Worm (Caenorhabditis elegans) whole organism, young adult: ENCODE measurements around the gene srx-51.

Experiments
- F52B5.7 ChIP-seq: sonication (generic microtip); optimal IDR thresholded peaks from 2 replicates; lab custom pipeline; 2016; ENCODE audit warnings: mild to moderate bottlenecking, missing genetic modification characterization, missing compliant biosample characterization
- ets-4 ChIP-seq: fragments of 200-800 bp; sonication (Bioruptor generic); optimal IDR thresholded peaks from 2 replicates; lab custom pipeline; 2018; ENCODE audit warnings: mild to moderate bottlenecking, missing genetic modification characterization, missing compliant biosample characterization
- hlh-12 ChIP-seq: sonication (generic microtip); optimal IDR thresholded peaks from 2 replicates; lab custom pipeline; 2016; ENCODE audit warnings: missing genetic modification characterization, missing compliant biosample characterization
- let-526 ChIP-seq: fragments of 200-800 bp; sonication (Bioruptor generic); IDR thresholded peaks from 2 replicates; pipeline ENCODE4 v1.3.6; 2022; ENCODE audit warnings: missing genetic modification reagents, missing genetic modification characterization, missing compliant biosample characterization
- pha-4 ChIP-seq: fragments of 150-350 bp; sonication (generic microtip); optimal IDR thresholded peaks from 2 replicates; lab custom pipeline; 2014; ENCODE audit warnings: missing biosample characterization, missing genetic modification reagents, missing genetic modification characterization

DNA sequence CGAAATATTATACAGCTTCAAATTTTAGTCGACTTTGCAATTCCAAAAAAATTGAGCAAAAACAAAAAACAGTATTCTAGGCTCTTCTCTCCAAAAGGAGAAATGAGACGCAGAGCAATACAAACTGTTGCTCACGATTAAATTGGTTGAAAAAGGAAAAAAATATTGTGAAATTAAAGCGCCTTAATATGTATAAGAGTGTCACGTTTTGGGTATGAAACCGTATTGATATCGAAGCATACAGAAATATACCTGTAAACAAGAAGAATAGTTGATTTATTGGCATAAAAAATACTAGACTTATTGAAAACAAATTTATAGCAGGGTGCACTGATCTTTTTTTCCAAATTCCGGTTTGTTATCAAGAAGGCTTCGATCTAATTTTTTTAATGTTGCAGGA lies 15.9 kb upstream of the srx-51 start, which contains the start of gene M01B2.13:
- TF ChIP-seq F52B5.7 (tag; lab: Kevin White, UChicago) = no peak
- TF ChIP-seq pha-4 (tag; lab: Kevin White, UChicago) = no peak
- no peak for TF ChIP-seq let-526 (GFP tag; lab: Robert Waterston, UW)
- no peak for TF ChIP-seq hlh-12 (tag; lab: Kevin White, UChicago)
- no peak for TF ChIP-seq ets-4 (GFP tag; lab: Kevin White, UChicago)
